Worm (Caenorhabditis elegans): ENCODE measurements around the gene lgc-38.

Gene lgc-38

DNA sequence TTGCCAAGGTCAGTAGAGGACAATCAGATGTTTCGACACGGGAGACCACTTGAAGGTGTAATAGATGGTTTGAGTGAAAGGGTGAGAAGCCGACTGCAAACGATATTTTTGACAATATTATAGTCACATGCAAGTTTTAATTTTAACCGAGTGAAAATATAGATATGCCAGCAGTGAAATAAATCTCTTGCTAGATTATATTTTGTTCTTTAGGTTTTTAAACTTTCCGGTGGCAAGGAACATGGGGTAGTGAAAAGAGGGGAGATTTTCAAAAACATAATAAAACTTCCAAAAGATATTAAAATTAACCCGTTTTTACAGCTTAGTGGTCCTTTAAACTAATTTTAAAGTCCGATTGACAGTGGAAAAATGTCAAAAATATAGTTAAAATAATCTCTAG, 3.6 kb upstream of the lgc-38 start, which contains the start of gene C06E8.5:
C06E8.5 (minus strand) TSS at position 101 of the 400 bp plus-strand sequence.
- peak; percentile 7 for TF ChIP-seq hlh-30 (tag; optimal IDR thresholded peaks at IDR 0.05; ENCODE audit: insufficient read depth)
- TF ChIP-seq F37D6.2 (tag; optimal IDR thresholded peaks at IDR 0.05) = no peak
- no peak for TF ChIP-seq T20F7.1 (GFP tag; optimal IDR thresholded peaks at IDR 0.05)
- TF ChIP-seq nhr-48 (tag; optimal IDR thresholded peaks at IDR 0.05) = no peak
- peak; percentile 21 for TF ChIP-seq aha-1 (tag)
- TF ChIP-seq ceh-28 (tag; optimal IDR thresholded peaks at IDR 0.05) = no peak

DNA sequence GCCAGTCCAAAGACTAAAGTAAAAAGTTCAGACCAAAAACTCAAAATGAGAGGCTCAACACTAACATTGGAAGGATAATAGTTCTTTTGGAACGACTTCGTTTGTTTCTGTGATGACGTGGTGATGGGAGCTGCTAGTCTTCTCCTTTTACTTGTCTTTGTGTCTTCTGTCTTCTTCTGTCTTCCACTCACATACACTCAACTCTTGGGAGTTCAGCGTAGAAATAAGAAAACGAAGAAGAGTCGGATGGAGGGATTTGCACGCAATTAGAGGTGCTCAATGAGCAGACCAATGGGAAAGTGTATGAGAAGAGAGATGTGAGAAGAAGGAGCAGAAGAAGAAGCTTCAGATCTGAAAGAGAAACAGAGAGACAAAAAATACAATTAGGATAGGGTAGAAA, 3.1 kb downstream of the lgc-38 start:
- TF ChIP-seq unc-62 (GFP tag; optimal IDR thresholded peaks at IDR 0.05 in 1 of 2) (peak in 1 of 2 experiments; percentile 79), unc-62 (tag; optimal IDR thresholded peaks at IDR 0.05) (no peak), nhr-77 (tag; optimal IDR thresholded peaks at IDR 0.05) (no peak)

DNA sequence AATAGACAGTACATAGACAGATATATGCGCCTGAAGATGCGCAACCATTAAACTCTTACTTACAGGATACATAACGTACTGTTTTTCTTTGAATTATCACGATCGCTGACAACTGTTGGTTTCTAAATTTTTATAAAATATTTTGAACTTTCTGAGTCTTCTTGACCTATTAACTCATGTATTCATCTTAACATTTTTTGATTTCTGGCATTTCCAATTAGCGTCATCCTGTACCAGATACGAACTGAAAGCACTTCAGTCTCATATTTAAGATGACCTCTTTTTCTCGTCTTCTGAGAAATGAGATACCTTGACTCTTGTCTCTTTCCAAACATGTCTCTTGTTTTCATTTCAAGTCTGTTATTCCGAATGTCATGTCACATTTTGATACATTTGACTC, 4.8 kb downstream of the lgc-38 start:
- TF ChIP-seq lsy-2 (tag; optimal IDR thresholded peaks at IDR 0.05) (no peak), nhr-41 (GFP tag; IDR thresholded peaks at IDR 0.05) (no peak), unc-39 (tag; optimal IDR thresholded peaks at IDR 0.05) (no peak), gei-8 (GFP tag; optimal IDR thresholded peaks at IDR 0.05) (no peak), hif-1 (tag; optimal IDR thresholded peaks at IDR 0.05) (no peak), unc-62 (GFP tag; optimal IDR thresholded peaks at IDR 0.05 in 1 of 2) (peak in 1 of 2 experiments; percentile 95), unc-62 (tag; optimal IDR thresholded peaks at IDR 0.05) (no peak)

DNA sequence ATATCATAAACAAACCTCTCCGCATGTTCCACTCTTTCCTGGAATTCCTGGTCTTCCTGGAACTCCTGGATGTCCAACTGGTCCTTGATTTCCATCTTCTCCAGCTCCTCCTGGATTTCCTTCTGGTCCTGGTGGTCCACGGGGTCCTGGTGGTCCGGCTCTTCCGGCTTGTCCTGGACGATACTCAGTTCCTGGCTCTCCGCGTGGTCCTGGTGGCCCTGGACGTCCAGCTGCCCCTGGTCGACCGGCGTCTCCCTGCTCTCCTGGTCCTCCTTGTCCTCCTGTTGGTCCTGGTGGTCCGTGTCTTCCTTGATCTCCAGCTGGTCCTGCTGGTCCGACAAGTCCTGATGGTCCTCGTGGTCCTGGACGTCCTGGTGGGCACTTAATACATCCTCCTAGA, 10.8 kb downstream of the lgc-38 start:
- TF ChIP-seq egl-43 (GFP tag; IDR thresholded peaks at IDR 0.05) (peak; percentile 11; the same call in 1 of the 2 replicates), pha-4 (GFP tag; IDR thresholded peaks at IDR 0.05) (no peak), pha-4 (tag; optimal IDR thresholded peaks at IDR 0.05) (no peak), aha-1 (tag) (peak; percentile 73), set-16 (GFP tag; IDR thresholded peaks at IDR 0.05) (peak; percentile 96)

DNA sequence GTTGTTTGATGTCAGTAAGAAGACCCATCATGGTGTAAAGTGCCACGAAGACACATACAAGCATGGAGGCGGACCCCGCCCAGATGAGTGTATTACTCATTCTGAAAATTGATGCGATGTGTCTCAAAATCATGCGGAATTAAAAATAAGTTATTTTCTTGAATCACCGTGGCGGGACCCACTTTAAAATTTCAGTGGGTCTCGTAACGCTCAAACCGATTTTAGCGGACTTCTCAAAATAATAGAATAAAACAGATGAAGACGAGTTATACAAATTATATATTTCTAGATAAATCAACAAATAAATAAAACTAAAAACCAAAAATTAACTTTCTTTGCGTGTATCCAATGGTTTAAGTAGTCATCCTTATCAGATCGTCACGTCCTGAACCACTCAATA, 11.6 kb downstream of the lgc-38 start, which contains the start of gene col-8:
col-8 (minus strand) TSS at position 101 of the 400 bp plus-strand sequence.
- no peak for TF ChIP-seq egl-43 (GFP tag; IDR thresholded peaks at IDR 0.05)
- TF ChIP-seq R02D3.7 (tag; optimal IDR thresholded peaks at IDR 0.05) = no peak
- TF ChIP-seq tag-97 (GFP tag; IDR thresholded peaks at IDR 0.05) = no peak
- no peak for TF ChIP-seq nhr-42 (GFP tag; IDR thresholded peaks at IDR 0.05)
- TF ChIP-seq T26A8.4 (GFP tag; IDR thresholded peaks at IDR 0.05) = no peak
- no peak for TF ChIP-seq nhr-10 (tag; optimal IDR thresholded peaks at IDR 0.05)
- no peak for TF ChIP-seq fos-1 (tag; optimal IDR thresholded peaks at IDR 0.05)
- no peak for TF ChIP-seq saeg-2 (GFP tag; IDR thresholded peaks at IDR 0.05)
- no peak for TF ChIP-seq ceh-62 (tag; optimal IDR thresholded peaks at IDR 0.05)
- TF ChIP-seq attf-4 (tag; optimal IDR thresholded peaks at IDR 0.05) = no peak

DNA sequence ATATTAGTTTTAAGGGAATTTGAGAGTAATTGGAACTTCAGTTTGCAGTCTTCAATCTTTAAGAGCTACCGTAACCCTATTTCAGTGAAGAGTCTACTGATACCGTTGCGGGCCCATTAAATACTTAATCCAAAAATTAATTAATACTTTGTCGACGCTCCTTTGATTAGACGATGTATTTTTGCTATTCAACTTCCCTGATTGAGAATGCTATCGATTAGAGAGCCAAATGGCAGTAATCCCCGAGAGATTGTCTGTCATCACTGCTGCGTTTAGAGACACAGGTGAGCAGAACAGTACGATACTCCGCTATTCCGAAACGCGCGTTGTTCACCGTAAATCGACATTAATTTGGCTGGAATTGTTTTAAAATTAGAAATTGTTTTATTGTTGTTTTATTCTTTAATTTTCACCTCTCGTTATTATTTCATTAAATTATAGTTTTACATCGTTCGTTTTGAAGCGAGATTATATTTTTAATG, 12.3 kb downstream of the lgc-38 start, which contains the start of gene rfl-1:
rfl-1 (plus strand) TSS at position 51 of the 482 bp plus-strand sequence.
- no peak for TF ChIP-seq nhr-6 (tag; optimal IDR thresholded peaks at IDR 0.05)
- TF ChIP-seq nhr-48 (tag; optimal IDR thresholded peaks at IDR 0.05) = no peak
- TF ChIP-seq nhr-11 (tag; optimal IDR thresholded peaks at IDR 0.05) = no peak
- no peak for TF ChIP-seq ctbp-1 (GFP tag; IDR thresholded peaks at IDR 0.05)
- no peak for TF ChIP-seq nhr-28 (tag; optimal IDR thresholded peaks at IDR 0.05)
- no peak for TF ChIP-seq F49E8.2 (tag; optimal IDR thresholded peaks at IDR 0.05; ENCODE audit: borderline replicate concordance)
- TF ChIP-seq ces-1 (GFP tag; optimal IDR thresholded peaks at IDR 0.05) = no peak
- no peak for TF ChIP-seq set-16 (GFP tag; IDR thresholded peaks at IDR 0.05)
- TF ChIP-seq saeg-2 (GFP tag; IDR thresholded peaks at IDR 0.05) = no peak
- no peak for TF ChIP-seq mxl-3 (GFP tag; optimal IDR thresholded peaks at IDR 0.05)
- TF ChIP-seq mep-1 (tag; optimal IDR thresholded peaks at IDR 0.05) = peak; percentile 19
- no peak for TF ChIP-seq spr-1 (tag; optimal IDR thresholded peaks at IDR 0.05)
- TF ChIP-seq gei-8 (GFP tag; optimal IDR thresholded peaks at IDR 0.05) = no peak
- no peak for TF ChIP-seq ZK546.5 (tag; optimal IDR thresholded peaks at IDR 0.05)
- TF ChIP-seq mes-2 (tag; optimal IDR thresholded peaks at IDR 0.05; ENCODE audit: poor library complexity, severe bottlenecking) = peak; percentile 65
- no peak for TF ChIP-seq ceh-32 (tag; optimal IDR thresholded peaks at IDR 0.05; ENCODE audit: poor library complexity)
- peak; percentile 40 for TF ChIP-seq dve-1 (tag; optimal IDR thresholded peaks at IDR 0.05; ENCODE audit: insufficient read depth)
- TF ChIP-seq spr-3 (GFP tag; optimal IDR thresholded peaks at IDR 0.05) = no peak
- no peak for TF ChIP-seq php-3 (GFP tag; IDR thresholded peaks at IDR 0.05)
- TF ChIP-seq ceh-82 (tag; optimal IDR thresholded peaks at IDR 0.05) = no peak

Data from whole organism, L4 larva.